Fruit fly (Drosophila melanogaster) whole organism, adult: ENCODE data around the gene hmw.

Experiments
- CG11617 ChIP-seq: fragments of 200-800 bp; sonication (Bioruptor generic); optimal IDR thresholded peaks from 2 replicates; lab custom pipeline; 2017; ENCODE audit warnings: mild to moderate bottlenecking, missing biosample characterization, missing genetic modification reagents, missing genetic modification characterization
- CG14711 ChIP-seq: fragments of 200-800 bp; sonication (Bioruptor generic); optimal IDR thresholded peaks from 2 replicates; lab custom pipeline; 2018; ENCODE audit warnings: missing biosample characterization, mild to moderate bottlenecking, missing genetic modification characterization, moderate library complexity
- CG33017 ChIP-seq: fragments of 200-800 bp; sonication (Bioruptor generic); optimal IDR thresholded peaks from 2 replicates; lab custom pipeline; 2018; ENCODE audit warnings: missing biosample characterization, mild to moderate bottlenecking, missing genetic modification characterization, moderate library complexity
- Hr96 ChIP-seq: fragments of 200-800 bp; sonication (Bioruptor generic); optimal IDR thresholded peaks from 2 replicates; lab custom pipeline; 2016; ENCODE audit warnings: missing biosample characterization, missing genetic modification characterization
- Mnt ChIP-seq: fragments of 200-800 bp; sonication (Bioruptor generic); optimal IDR thresholded peaks from 2 replicates; lab custom pipeline; 2016; ENCODE audit warnings: missing biosample characterization, mild to moderate bottlenecking, missing genetic modification characterization
- kay ChIP-seq: fragments of 200-800 bp; sonication (Bioruptor generic); peaks from one replicate; lab custom pipeline; 2016; ENCODE audit warnings: missing biosample characterization, missing genetic modification characterization, borderline replicate concordance

DNA sequence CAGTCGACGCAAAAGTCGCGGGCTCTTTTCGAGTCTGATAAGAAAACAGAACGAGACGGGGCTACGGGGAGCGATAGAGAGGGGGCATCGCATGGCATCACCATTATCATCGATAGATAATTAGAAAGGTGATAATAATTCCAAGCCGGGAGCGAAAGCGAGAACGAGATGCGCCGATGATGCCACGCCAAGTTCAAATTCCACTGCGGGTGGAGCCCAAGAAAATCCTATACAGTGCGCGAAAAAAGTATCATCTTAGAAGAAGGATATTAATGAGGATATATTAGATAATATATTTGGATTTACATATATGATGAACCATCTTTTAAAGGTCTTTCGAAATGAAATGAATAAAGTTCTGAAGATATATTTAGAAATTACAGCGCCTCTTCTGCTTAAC lies 49.0 kb upstream of the hmw start:
- TF ChIP-seq kay (GFP tag; lab: Kevin White, UChicago) (peak; percentile 84), CG14711 (tag; lab: Kevin White, UChicago) (no peak), Mnt (no peak), CG11617 (no peak), Hr96 (no peak), CG33017 (tag; lab: Kevin White, UChicago) (no peak)
